Worm (Caenorhabditis elegans): ENCODE measurements around the gene Y62H9A.5.
A peak's percentile ranks its signal among the peaks of the same experiment; 100 is the strongest.

The Y62H9A.5 gene

ce11 chrX:11916705-11917104 lies 34.0 kb upstream of the Y62H9A.5 start, which contains the start of gene Y62H9A.13:
Y62H9A.13 (plus strand) TSS chrX:11917005.
- TF ChIP-seq zip-2 (tag; optimal IDR thresholded peaks at IDR 0.05) (no peak), daf-8 (GFP tag; IDR thresholded peaks at IDR 0.05) (no peak), T26A8.4 (GFP tag; IDR thresholded peaks at IDR 0.05) (no peak), dmd-8 (GFP tag; IDR thresholded peaks at IDR 0.05) (no peak), nhr-76 (tag; optimal IDR thresholded peaks at IDR 0.05) (no peak), mep-1 (tag; optimal IDR thresholded peaks at IDR 0.05) (no peak), ceh-20 (GFP tag; IDR thresholded peaks at IDR 0.05) (no peak), madf-5 (GFP tag; IDR thresholded peaks at IDR 0.05) (no peak), nhr-25 (tag; optimal IDR thresholded peaks at IDR 0.05; ENCODE audit: borderline replicate concordance, insufficient read depth) (no peak), ztf-11 (tag; optimal IDR thresholded peaks at IDR 0.05) (no peak), zfp-2 (tag; optimal IDR thresholded peaks at IDR 0.05) (no peak), lin-38 (GFP tag; IDR thresholded peaks at IDR 0.05) (no peak), lim-7 (GFP tag; IDR thresholded peaks at IDR 0.05) (no peak), ZK337.2 (GFP tag; IDR thresholded peaks at IDR 0.05) (no peak)

- no peak for TF ChIP-seq ceh-20 (GFP tag; IDR thresholded peaks at IDR 0.05)
- TF ChIP-seq egl-43 (GFP tag; IDR thresholded peaks at IDR 0.05), result no peak
- TF ChIP-seq ceh-32 (tag; optimal IDR thresholded peaks at IDR 0.05; ENCODE audit: poor library complexity), result no peak
- TF ChIP-seq ctbp-1 (GFP tag; IDR thresholded peaks at IDR 0.05), result no peak
- no peak for TF ChIP-seq duxl-1 (tag; optimal IDR thresholded peaks at IDR 0.05; ENCODE audit: poor library complexity)
- no peak for TF ChIP-seq jun-1 (tag; optimal IDR thresholded peaks at IDR 0.05)
- no peak for TF ChIP-seq nhr-102 (tag; optimal IDR thresholded peaks at IDR 0.05)
- TF ChIP-seq zip-2 (tag; optimal IDR thresholded peaks at IDR 0.05), result no peak
- TF ChIP-seq nhr-77 (tag; optimal IDR thresholded peaks at IDR 0.05), result no peak
- TF ChIP-seq daf-19 (GFP tag; conservative IDR thresholded peaks at IDR 0.05), result no peak
- TF ChIP-seq nhr-41 (GFP tag; IDR thresholded peaks at IDR 0.05), result no peak
- no peak for TF ChIP-seq ztf-11 (tag; optimal IDR thresholded peaks at IDR 0.05)
- TF ChIP-seq daf-12 (tag; optimal IDR thresholded peaks at IDR 0.05), result no peak
These were observed 31.1 kb upstream of the Y62H9A.5 start, which contains the start of gene Y62H9A.12 for ce11 chrX:11913824-11914223. Y62H9A.12 (plus strand) TSS chrX:11914124.

ce11 chrX:11910046-11910445 lies 27.3 kb upstream of the Y62H9A.5 start, which contains the start of gene Y62H9A.15:
Y62H9A.15 (minus strand) TSS chrX:11910145.
- peak in 1 of 2 experiments; percentile 25 for TF ChIP-seq mdl-1 (tag; optimal IDR thresholded peaks at IDR 0.05)
- TF ChIP-seq mdt-29 (GFP tag; IDR thresholded peaks at IDR 0.05), result no peak
- TF ChIP-seq pqm-1 (tag; optimal IDR thresholded peaks at IDR 0.05), result peak; percentile 17
- TF ChIP-seq aha-1 (tag), result peak; percentile 6
- TF ChIP-seq hlh-11 (tag; optimal IDR thresholded peaks at IDR 0.05), result peak; percentile 28
- no peak for TF ChIP-seq cey-2 (tag; optimal IDR thresholded peaks at IDR 0.05; ENCODE audit: borderline replicate concordance, insufficient read depth)
- peak; percentile 18 for TF ChIP-seq dve-1 (tag; optimal IDR thresholded peaks at IDR 0.05; ENCODE audit: insufficient read depth)
- TF ChIP-seq daf-16 (GFP tag; optimal IDR thresholded peaks at IDR 0.05), result no peak
- TF ChIP-seq daf-16 (tag; optimal IDR thresholded peaks at IDR 0.05), result peak; percentile 58
- peak; percentile 19 for TF ChIP-seq nhr-28 (tag; optimal IDR thresholded peaks at IDR 0.05)
- peak; percentile 33; the same call in 1 of the 2 replicates for TF ChIP-seq dmd-6 (GFP tag; IDR thresholded peaks at IDR 0.05)

- TF ChIP-seq snpc-4 (tag; optimal IDR thresholded peaks at IDR 0.05) (no peak), zag-1 (tag; optimal IDR thresholded peaks at IDR 0.05) (no peak), lin-1 (GFP tag; IDR thresholded peaks at IDR 0.05) (0 out of 2 replicates have a peak, but pooled peaks have one; percentile 29), pqm-1 (tag; optimal IDR thresholded peaks at IDR 0.05) (peak; percentile 89), ceh-28 (tag; optimal IDR thresholded peaks at IDR 0.05) (no peak), tra-1 (GFP tag; IDR thresholded peaks at IDR 0.05) (peak; percentile 55; the same call in 1 of the 2 replicates), daf-16 (GFP tag; optimal IDR thresholded peaks at IDR 0.05) (no peak), daf-16 (tag; optimal IDR thresholded peaks at IDR 0.05) (peak; percentile 94), ceh-20 (GFP tag; IDR thresholded peaks at IDR 0.05) (no peak), mep-1 (tag; optimal IDR thresholded peaks at IDR 0.05) (no peak), dve-1 (tag; optimal IDR thresholded peaks at IDR 0.05; ENCODE audit: insufficient read depth) (peak; percentile 62), F49E8.2 (tag; optimal IDR thresholded peaks at IDR 0.05; ENCODE audit: borderline replicate concordance) (no peak), aly-2 (tag; optimal IDR thresholded peaks at IDR 0.05) (no peak), nhr-28 (tag; optimal IDR thresholded peaks at IDR 0.05) (peak; percentile 61), mes-2 (tag; optimal IDR thresholded peaks at IDR 0.05; ENCODE audit: poor library complexity, severe bottlenecking) (no peak), snpc-1.2 (GFP tag; IDR thresholded peaks at IDR 0.05) (no peak), arid-1 (GFP tag; conservative IDR thresholded peaks at IDR 0.05) (no peak), R02D3.7 (tag; optimal IDR thresholded peaks at IDR 0.05) (no peak), nhr-77 (tag; optimal IDR thresholded peaks at IDR 0.05) (peak; percentile 85), dmd-6 (GFP tag; IDR thresholded peaks at IDR 0.05) (peak; percentile 67)
These were observed 26.5 kb upstream of the Y62H9A.5 start for ce11 chrX:11909168-11909567.

Measured in whole organism, L4 larva.